Worm (Caenorhabditis elegans): ENCODE results near the gene F17E9.3.

DNA sequence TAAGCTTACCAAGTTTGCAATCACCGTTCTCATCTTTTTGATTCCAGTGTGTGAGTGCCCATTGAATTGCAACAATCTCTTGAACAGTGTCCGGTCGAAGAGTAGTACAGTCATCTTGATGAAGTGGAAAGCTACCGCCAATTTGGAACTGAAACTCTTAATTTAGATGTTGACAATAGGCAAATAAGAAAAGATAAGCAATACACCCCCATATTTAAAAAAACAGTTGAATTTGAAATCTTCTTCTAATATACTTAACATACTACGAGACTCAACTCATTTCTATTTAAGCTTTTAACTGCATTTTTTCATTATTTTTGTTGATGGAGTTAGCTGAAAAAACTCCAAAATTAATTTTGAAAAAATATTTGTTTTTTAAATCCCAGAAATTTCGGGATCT is 42.6 kb upstream of the F17E9.3 start:
- TF ChIP-seq mdl-1 (tag; optimal IDR thresholded peaks at IDR 0.05) (no peak), zag-1 (tag; optimal IDR thresholded peaks at IDR 0.05) (no peak), mep-1 (tag; optimal IDR thresholded peaks at IDR 0.05) (no peak), daf-8 (GFP tag; IDR thresholded peaks at IDR 0.05) (no peak), nhr-11 (tag; optimal IDR thresholded peaks at IDR 0.05) (no peak), fkh-10 (GFP tag; optimal IDR thresholded peaks at IDR 0.05) (no peak), lin-39 (tag; optimal IDR thresholded peaks at IDR 0.05) (no peak), skn-1 (tag; optimal IDR thresholded peaks at IDR 0.05) (no peak), pqm-1 (tag; optimal IDR thresholded peaks at IDR 0.05) (no peak), F10B5.3 (tag; optimal IDR thresholded peaks at IDR 0.05) (no peak), hmg-1.1 (GFP tag; IDR thresholded peaks at IDR 0.05) (no peak)
